Fruit fly (Drosophila melanogaster) Kc167 (cell line): ENCODE measurements around the gene rdgC.

Experiments
- Myc ChIP-seq: fragments of >200 bp; optimal IDR thresholded peaks from 2 replicates; lab custom pipeline; 2017; ENCODE audit warnings: missing external identifiers
- h ChIP-seq: fragments of >200 bp; optimal IDR thresholded peaks from 3 replicates; lab custom pipeline; 2018; ENCODE audit warnings: missing external identifiers
- psq ChIP-seq: fragments of >200 bp; optimal IDR thresholded peaks from 2 replicates; lab custom pipeline; 2017; ENCODE audit warnings: missing external identifiers

- TF ChIP-seq Myc (lab: Kevin White, UChicago) = no peak
- TF ChIP-seq psq (lab: Kevin White, UChicago) = no peak
- no peak for TF ChIP-seq h
These were observed 46.3 kb upstream of the rdgC start, which contains the start of gene obst-F for dm6 chr3L:20201538-20201937.
